Worm (Caenorhabditis elegans): ENCODE data around the gene pezo-1.

DNA sequence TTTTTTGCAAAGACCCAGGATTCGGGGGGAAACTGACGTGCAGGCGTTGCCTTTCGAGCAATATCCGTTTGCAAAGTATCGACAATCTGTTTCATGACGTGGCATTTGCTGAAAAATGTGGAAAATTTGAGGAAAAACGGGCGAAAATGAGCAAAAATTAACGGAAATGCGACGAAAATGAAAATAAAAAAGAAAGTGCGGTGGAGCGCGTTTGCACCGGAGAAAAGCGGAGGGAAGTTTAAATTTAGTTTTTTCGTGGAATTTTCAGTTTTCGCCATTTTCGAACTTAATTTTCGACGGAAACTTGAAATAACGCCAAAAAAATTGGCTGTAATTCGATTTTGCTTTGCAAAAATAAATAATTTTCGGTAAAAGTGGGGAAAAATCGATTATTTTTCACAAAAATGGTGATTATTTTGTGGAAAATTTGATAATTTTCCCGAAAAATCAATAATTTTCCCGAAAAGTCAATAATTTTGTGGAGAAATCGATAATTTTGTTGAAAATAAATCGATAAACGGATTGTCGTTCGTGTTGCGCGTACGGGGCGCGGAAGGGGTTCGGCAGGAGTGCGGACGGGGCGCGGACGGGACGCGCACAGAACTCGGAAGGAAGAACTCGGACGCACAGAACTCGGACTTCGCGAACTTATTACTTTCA is 37.6 kb upstream of the pezo-1 start:
- no peak for TF ChIP-seq hnd-1 (tag; optimal IDR thresholded peaks at IDR 0.05)
- no peak for TF ChIP-seq ets-7 (tag; optimal IDR thresholded peaks at IDR 0.05)
- TF ChIP-seq aly-1 (tag; optimal IDR thresholded peaks at IDR 0.05): no peak
- no peak for TF ChIP-seq hmg-4 (GFP tag; optimal IDR thresholded peaks at IDR 0.05)
- no peak for TF ChIP-seq pes-1 (GFP tag; IDR thresholded peaks at IDR 0.05)
- no peak for TF ChIP-seq flt-1 (GFP tag; IDR thresholded peaks at IDR 0.05)
- no peak for TF ChIP-seq ceh-13 (GFP tag; optimal IDR thresholded peaks at IDR 0.05)
